Fruit fly (Drosophila melanogaster) whole organism, embryonic: Measurements from ENCODE around the gene Zip89B.
A peak's percentile ranks its signal among the peaks of the same experiment; 100 is the strongest.

Source experiments
- Aef1 ChIP-seq: fragments of 200-800 bp; sonication (Bioruptor generic); IDR thresholded peaks from 3 replicates; pipeline ENCODE4 v1.3.6; 2022; ENCODE audit warnings: missing biosample characterization, missing genetic modification characterization
- Atf-2 ChIP-seq: fragments of 200-800 bp; sonication (Bioruptor generic); optimal IDR thresholded peaks from 2 replicates; lab custom pipeline; 2016; ENCODE audit warnings: missing biosample characterization, missing genetic modification characterization
- CG10209 ChIP-seq: fragments of 200-800 bp; sonication (Bioruptor generic); optimal IDR thresholded peaks from 3 replicates; lab custom pipeline; 2017; ENCODE audit warnings: missing biosample characterization, mild to moderate bottlenecking, missing genetic modification characterization, missing genetic modification reagents
- CG12391 ChIP-seq: fragments of 200-800 bp; sonication (Bioruptor generic); optimal IDR thresholded peaks from 3 replicates; lab custom pipeline; 2018; ENCODE audit warnings: missing biosample characterization, mild to moderate bottlenecking, missing genetic modification characterization, moderate library complexity
- CG12769 ChIP-seq: fragments of 200-800 bp; sonication (Bioruptor generic); optimal IDR thresholded peaks from 2 replicates; lab custom pipeline; 2019; ENCODE audit warnings: missing biosample characterization, mild to moderate bottlenecking, missing genetic modification characterization, moderate library complexity
- CG14710 ChIP-seq: fragments of 200-800 bp; sonication (Bioruptor generic); optimal IDR thresholded peaks from 3 replicates; lab custom pipeline; 2019; ENCODE audit warnings: missing biosample characterization, mild to moderate bottlenecking, missing genetic modification characterization, moderate library complexity
- CG1603 ChIP-seq: fragments of 200-800 bp; sonication (Bioruptor generic); optimal IDR thresholded peaks from 2 replicates; lab custom pipeline; 2019; ENCODE audit warnings: missing biosample characterization, mild to moderate bottlenecking, missing genetic modification characterization, moderate library complexity
- CG1647 ChIP-seq: fragments of 200-800 bp; sonication (Bioruptor generic); optimal IDR thresholded peaks from 3 replicates; lab custom pipeline; 2016; ENCODE audit warnings: missing biosample characterization, missing genetic modification characterization
- CG17328 ChIP-seq: fragments of 200-800 bp; sonication (Bioruptor generic); IDR thresholded peaks from 2 replicates; pipeline ENCODE4 v1.3.6; 2022; ENCODE audit warnings: missing biosample characterization, missing genetic modification characterization
- CG17361 ChIP-seq: fragments of 200-800 bp; sonication (Bioruptor generic); IDR thresholded peaks from 3 replicates; pipeline ENCODE4 v1.3.6; 2022; ENCODE audit warnings: missing biosample characterization, missing genetic modification characterization
- CG18764 ChIP-seq: fragments of 200-800 bp; sonication (Bioruptor generic); optimal IDR thresholded peaks from 3 replicates; lab custom pipeline; 2016; ENCODE audit warnings: missing biosample characterization, missing genetic modification characterization
- CG2875 ChIP-seq: fragments of 200-800 bp; sonication (Bioruptor generic); optimal IDR thresholded peaks from 2 replicates; lab custom pipeline; 2017; ENCODE audit warnings: missing biosample characterization, mild to moderate bottlenecking, missing genetic modification characterization, missing genetic modification reagents
- CG31441 ChIP-seq: fragments of 200-800 bp; sonication (Bioruptor generic); IDR thresholded peaks from 2 replicates; pipeline ENCODE4 v1.3.6; 2022; ENCODE audit warnings: missing biosample characterization, missing genetic modification characterization
- CG43689 ChIP-seq: fragments of 200-800 bp; sonication (Bioruptor generic); IDR thresholded peaks from 2 replicates; pipeline ENCODE4 v1.3.6; 2022; ENCODE audit warnings: missing biosample characterization, missing genetic modification characterization
- CG6689 ChIP-seq: fragments of 200-800 bp; sonication (Bioruptor generic); IDR thresholded peaks from 2 replicates; pipeline ENCODE4 v1.3.6; 2022; ENCODE audit warnings: missing biosample characterization, missing genetic modification characterization
- CG8924 ChIP-seq: fragments of 200-800 bp; optimal IDR thresholded peaks from 3 replicates; lab custom pipeline; 2019; ENCODE audit warnings: missing biosample characterization, mild to moderate bottlenecking, missing genetic modification characterization, moderate library complexity
- CG8944 ChIP-seq: fragments of 200-800 bp; sonication (Bioruptor generic); optimal IDR thresholded peaks from 3 replicates; lab custom pipeline; 2016; ENCODE audit warnings: missing biosample characterization, missing genetic modification characterization
- CG9932 ChIP-seq: fragments of 200-800 bp; sonication (Bioruptor generic); IDR thresholded peaks from 2 replicates; pipeline ENCODE4 v1.3.6; 2022; ENCODE audit warnings: missing biosample characterization, missing genetic modification characterization
- CkIIα-i1 ChIP-seq: fragments of 200-800 bp; sonication (Bioruptor generic); IDR thresholded peaks from 2 replicates; pipeline ENCODE4 v1.3.6; 2022; ENCODE audit warnings: missing biosample characterization, missing genetic modification characterization
- CoRest ChIP-seq: fragments of 200-800 bp; sonication (Bioruptor generic); optimal IDR thresholded peaks from 3 replicates; lab custom pipeline; 2018; ENCODE audit warnings: missing biosample characterization, mild to moderate bottlenecking, missing genetic modification characterization, moderate library complexity
- D ChIP-seq, 2 experiments: fragments of 200-800 bp in 1 of 2; fragments of >200 bp in 1 of 2; sonication (Bioruptor generic) in 1 of 2; optimal IDR thresholded peaks; 2 replicates in 1 of 2; 3 replicates in 1 of 2; lab custom pipeline; 2017; ENCODE audit warnings: mild to moderate bottlenecking in 1 of 2, missing biosample characterization in 1 of 2, missing genetic modification characterization in 1 of 2, missing genetic modification reagents in 1 of 2
- Ets65A ChIP-seq: fragments of 200-800 bp; sonication (Bioruptor generic); peaks from one replicate; lab custom pipeline; 2016; ENCODE audit warnings: missing biosample characterization, missing genetic modification characterization
- HLH54F ChIP-seq: fragments of 200-800 bp; sonication (Bioruptor generic); optimal IDR thresholded peaks from 3 replicates; lab custom pipeline; 2016; ENCODE audit warnings: missing biosample characterization, missing genetic modification characterization
- Hr78 ChIP-seq, 2 experiments: fragments of 200-800 bp in 1 of 2; fragments of >200 bp in 1 of 2; sonication (Bioruptor generic) in 1 of 2; optimal IDR thresholded peaks; 2 replicates each; lab custom pipeline; 2017 to 2019; ENCODE audit warnings: missing biosample characterization in 2 of 2, missing genetic modification characterization in 2 of 2, mild to moderate bottlenecking in 1 of 2, moderate library complexity in 1 of 2
- NC2β ChIP-seq: fragments of 200-800 bp; sonication (Bioruptor generic); optimal IDR thresholded peaks from 2 replicates; lab custom pipeline; 2016; ENCODE audit warnings: missing biosample characterization, missing genetic modification characterization
- Scr ChIP-seq: fragments of 200-800 bp; sonication (Bioruptor generic); IDR thresholded peaks from 2 replicates; pipeline ENCODE4 v1.3.6; 2022; ENCODE audit warnings: missing biosample characterization, missing genetic modification characterization; ENCODE audit not compliant: partially characterized antibody
- Side ChIP-seq: fragments of 200-800 bp; sonication (Bioruptor generic); optimal IDR thresholded peaks from 2 replicates; lab custom pipeline; 2016; ENCODE audit warnings: missing biosample characterization, missing genetic modification characterization
- Sox100B ChIP-seq: fragments of 200-800 bp; sonication (Bioruptor generic); optimal IDR thresholded peaks from 3 replicates; lab custom pipeline; 2018; ENCODE audit warnings: missing biosample characterization, mild to moderate bottlenecking, missing genetic modification characterization
- Spps ChIP-seq: fragments of 200-800 bp; sonication (Bioruptor generic); optimal IDR thresholded peaks from 2 replicates; lab custom pipeline; 2018; ENCODE audit warnings: missing biosample characterization, mild to moderate bottlenecking, missing genetic modification characterization
- ac ChIP-seq: fragments of 200-800 bp; sonication (Bioruptor generic); optimal IDR thresholded peaks from 3 replicates; lab custom pipeline; 2017; ENCODE audit warnings: missing biosample characterization, mild to moderate bottlenecking, missing genetic modification characterization
- aop ChIP-seq: fragments of 200-800 bp; sonication (Bioruptor generic); IDR thresholded peaks from 2 replicates; pipeline ENCODE4 v1.3.6; 2022; ENCODE audit warnings: missing biosample characterization, missing genetic modification characterization
- ap ChIP-seq: fragments of 200-800 bp; sonication (Bioruptor generic); IDR thresholded peaks from 2 replicates; pipeline ENCODE4 v1.3.6; 2022; ENCODE audit warnings: missing biosample characterization, missing genetic modification characterization
- dpn ChIP-seq, 2 experiments: fragments of 200-800 bp; sonication (Bioruptor generic); optimal IDR thresholded peaks; 3 replicates each; lab custom pipeline; 2016; ENCODE audit warnings: missing biosample characterization in 2 of 2, missing genetic modification characterization in 2 of 2
- esg ChIP-seq: fragments of 200-800 bp; sonication (Bioruptor generic); conservative IDR thresholded peaks from 2 replicates; pipeline ENCODE4 v1.3.6; 2022; ENCODE audit warnings: missing biosample characterization, missing genetic modification characterization
- ewg ChIP-seq: fragments of 200-800 bp; sonication (Bioruptor generic); optimal IDR thresholded peaks from 3 replicates; lab custom pipeline; 2017; ENCODE audit warnings: mild to moderate bottlenecking, missing biosample characterization, missing genetic modification reagents, missing genetic modification characterization
- fd96Cb ChIP-seq: fragments of 200-800 bp; sonication (Bioruptor generic); optimal IDR thresholded peaks from 2 replicates; lab custom pipeline; 2018; ENCODE audit warnings: missing biosample characterization, mild to moderate bottlenecking, missing genetic modification characterization, moderate library complexity
- fu2 ChIP-seq: fragments of 200-800 bp; sonication (Bioruptor generic); optimal IDR thresholded peaks from 2 replicates; lab custom pipeline; 2016; ENCODE audit warnings: missing biosample characterization, missing genetic modification characterization
- gem ChIP-seq: fragments of 200-800 bp; sonication (Bioruptor generic); optimal IDR thresholded peaks from 2 replicates; lab custom pipeline; 2019; ENCODE audit warnings: missing biosample characterization, mild to moderate bottlenecking, missing genetic modification characterization, moderate library complexity
- gfzf ChIP-seq: fragments of 200-800 bp; sonication (Bioruptor generic); optimal IDR thresholded peaks from 2 replicates; lab custom pipeline; 2016; ENCODE audit warnings: missing biosample characterization, mild to moderate bottlenecking, missing genetic modification characterization, moderate library complexity
- ind ChIP-seq: fragments of 200-800 bp; sonication (Bioruptor generic); optimal IDR thresholded peaks from 3 replicates; lab custom pipeline; 2016; ENCODE audit warnings: missing biosample characterization, missing genetic modification characterization
- insv ChIP-seq, 2 experiments: fragments of 200-800 bp; sonication (Bioruptor generic); optimal IDR thresholded peaks; 3 replicates each; lab custom pipeline; 2016 to 2018; ENCODE audit warnings: missing biosample characterization in 2 of 2, missing genetic modification characterization in 2 of 2
- lov ChIP-seq, 2 experiments: fragments of 200-800 bp in 1 of 2; fragments of >200 bp in 1 of 2; sonication (Bioruptor generic) in 1 of 2; IDR thresholded peaks in 1 of 2; optimal IDR thresholded peaks in 1 of 2; 2 replicates in 1 of 2; 3 replicates in 1 of 2; pipeline versions ENCODE4 v1.3.6 to Lab custom; 2017 to 2022; ENCODE audit warnings: missing biosample characterization in 1 of 2, missing genetic modification characterization in 1 of 2
- phol ChIP-seq: fragments of 200-800 bp; sonication (Bioruptor generic); optimal IDR thresholded peaks from 3 replicates; lab custom pipeline; 2018; ENCODE audit warnings: missing biosample characterization, mild to moderate bottlenecking, missing genetic modification characterization, moderate library complexity
- row ChIP-seq: fragments of 200-800 bp; sonication (Bioruptor generic); IDR thresholded peaks from 3 replicates; pipeline ENCODE4 v1.3.6; 2022; ENCODE audit warnings: missing biosample characterization, missing genetic modification characterization
- sima ChIP-seq: fragments of 200-800 bp; sonication (Bioruptor generic); optimal IDR thresholded peaks from 2 replicates; lab custom pipeline; 2016; ENCODE audit warnings: missing biosample characterization, missing genetic modification characterization
- sisA ChIP-seq: fragments of 200-800 bp; sonication (Bioruptor generic); IDR thresholded peaks from 2 replicates; pipeline ENCODE4 v1.3.6; 2022; ENCODE audit warnings: missing biosample characterization, missing genetic modification characterization
- tx ChIP-seq: fragments of 200-800 bp; sonication (Bioruptor generic); optimal IDR thresholded peaks from 2 replicates; lab custom pipeline; 2016; ENCODE audit warnings: missing biosample characterization, missing genetic modification characterization

The Zip89B gene

dm6 chr3R:16336327-16337052 is 30.9 kb downstream of the Zip89B start (continued):
- no peak for TF ChIP-seq gfzf
- peak; percentile 47 for TF ChIP-seq Sox100B (GFP tag; lab: Kevin White, UChicago)
- TF ChIP-seq fu2 (GFP tag; lab: Kevin White, UChicago): no peak
- no peak for TF ChIP-seq CG10209 (GFP tag; lab: Kevin White, UChicago)
- no peak for TF ChIP-seq sima
- TF ChIP-seq CG43689 (GFP tag; lab: Robert Waterston, UW): no peak
- peak; percentile 35; the same call in 1 of the 3 replicates for TF ChIP-seq CG17361
- TF ChIP-seq, all 482 proteins: peak for 38

dm6 chr3R:16337053-16337385 is 31.5 kb downstream of the Zip89B start:
- TF ChIP-seq ewg (no peak), CG1647 (peak; percentile 17), CG6689 (GFP tag; lab: Robert Waterston, UW) (peak; percentile 61), esg (peak; percentile 45), ac (GFP tag; lab: Kevin White, UChicago) (peak; percentile 91), CG14710 (peak; percentile 76), NC2β (GFP tag; lab: Kevin White, UChicago) (peak; percentile 55), Atf-2 (GFP tag; lab: Kevin White, UChicago) (peak; percentile 24), sisA (GFP tag; lab: Robert Waterston, UW) (peak; percentile 48; the same call in 1 of the 2 replicates), Side (GFP tag; lab: Kevin White, UChicago) (peak; percentile 67), aop (GFP tag; lab: Robert Waterston, UW) (no peak), CG1603 (tag; lab: Kevin White, UChicago) (peak; percentile 86), gem (tag; lab: Kevin White, UChicago) (peak; percentile 77), CG8924 (tag; lab: Kevin White, UChicago) (peak; percentile 76), Ets65A (GFP tag; lab: Kevin White, UChicago) (peak; percentile 3), CG12769 (tag; lab: Kevin White, UChicago) (peak; percentile 13), CG9932 (GFP tag; lab: Robert Waterston, UW) (no peak), CG17328 (GFP tag; lab: Robert Waterston, UW) (peak; percentile 64), CG8944 (GFP tag; lab: Kevin White, UChicago) (peak; percentile 59), dpn (GFP tag; optimal IDR thresholded peaks at IDR 0.05; lab: Kevin White, UChicago) (peak; percentile 18 to 30), Scr (GFP tag; lab: Robert Waterston, UW) (no peak), ap (peak; percentile 45), fd96Cb (tag; lab: Kevin White, UChicago) (peak; percentile 66), row (GFP tag; lab: Robert Waterston, UW) (peak; percentile 77), CoRest (tag; lab: Kevin White, UChicago) (peak; percentile 7), CG12391 (tag; lab: Kevin White, UChicago) (peak; percentile 76), Spps (tag; lab: Kevin White, UChicago) (peak; percentile 78), insv (GFP tag; optimal IDR thresholded peaks at IDR 0.05; lab: Kevin White, UChicago) (peak in 1 of 2 experiments; percentile 14), D (optimal IDR thresholded peaks at IDR 0.05; lab: Kevin White, UChicago) (peak; percentile 75), D (GFP tag; optimal IDR thresholded peaks at IDR 0.05; lab: Kevin White, UChicago) (peak; percentile 70), lov (optimal IDR thresholded peaks at IDR 0.05; lab: Kevin White, UChicago) (no peak), lov (GFP tag; IDR thresholded peaks at IDR 0.05; lab: Robert Waterston, UW) (peak; percentile 46; the same call in 1 of the 3 replicates), CkIIα-i1 (GFP tag; lab: Robert Waterston, UW) (no peak), CG18764 (GFP tag; lab: Kevin White, UChicago) (peak; percentile 19), ind (GFP tag; lab: Kevin White, UChicago) (peak; percentile 41), tx (GFP tag; lab: Kevin White, UChicago) (peak; percentile 35), phol (tag; lab: Kevin White, UChicago) (peak; percentile 78), HLH54F (GFP tag; lab: Kevin White, UChicago) (peak; percentile 7), Hr78 (GFP tag; optimal IDR thresholded peaks at IDR 0.05; lab: Kevin White, UChicago) (peak in 1 of 2 experiments; percentile 56), Aef1 (GFP tag; lab: Robert Waterston, UW) (no peak; the same call in 2 of the 3 replicates), CG31441 (GFP tag; lab: Robert Waterston, UW) (peak; percentile 52; the same call in 1 of the 2 replicates), CG2875 (GFP tag; lab: Kevin White, UChicago) (peak; percentile 53)
